Worm (Caenorhabditis elegans) whole organism, L1 larva: ENCODE data around the gene str-106.

Experiments used
- Y116A8C.19 ChIP-seq: sonication (generic microtip); optimal IDR thresholded peaks from 2 replicates; lab custom pipeline; 2016; ENCODE audit warnings: missing compliant biosample characterization, missing genetic modification characterization, borderline replicate concordance
- aha-1 ChIP-seq: fragments of 150-350 bp; optimal IDR thresholded peaks from 2 replicates; lab custom pipeline; 2014; ENCODE audit warnings: missing biosample characterization, missing genetic modification characterization
- ceh-82 ChIP-seq, 3 experiments: fragments of 150-350 bp in 1 of 3; sonication (generic microtip) in 2 of 3; optimal IDR thresholded peaks; 2 replicates each; lab custom pipeline; 2014 to 2017; ENCODE audit warnings: missing biosample characterization in 3 of 3, missing genetic modification characterization in 3 of 3
- ceh-88 ChIP-seq: fragments of 200-800 bp; sonication (Bioruptor generic); IDR thresholded peaks from 2 replicates; pipeline ENCODE4 v1.3.6; 2022; ENCODE audit warnings: missing genetic modification characterization, missing compliant biosample characterization
- efl-1 ChIP-seq, 4 experiments: fragments of 150-350 bp; optimal IDR thresholded peaks in 3 of 4; peaks in 1 of 4; 1 replicate in 1 of 4; 2 replicates in 3 of 4; lab custom pipeline; 2014; ENCODE audit warnings: missing biosample characterization in 2 of 4, missing genetic modification characterization in 2 of 4, missing genetic modification reagents in 2 of 4
- fkh-10 ChIP-seq: sonication (generic microtip); optimal IDR thresholded peaks from 2 replicates; lab custom pipeline; 2017; ENCODE audit warnings: missing biosample characterization, missing genetic modification reagents, missing genetic modification characterization
- jun-1 ChIP-seq: fragments of 150-350 bp; optimal IDR thresholded peaks from 2 replicates; lab custom pipeline; 2014; ENCODE audit warnings: missing biosample characterization, missing genetic modification reagents, missing genetic modification characterization
- mdl-1 ChIP-seq, 2 experiments: fragments of 150-350 bp; optimal IDR thresholded peaks; 2 replicates each; lab custom pipeline; 2014 to 2017; ENCODE audit warnings: missing biosample characterization in 2 of 2, missing genetic modification characterization in 2 of 2, inconsistent platforms in 1 of 2
- nhr-12 ChIP-seq: sonication (generic microtip); optimal IDR thresholded peaks from 2 replicates; lab custom pipeline; 2017; ENCODE audit warnings: missing biosample characterization, missing genetic modification characterization
- nhr-28 ChIP-seq: fragments of 150-350 bp; optimal IDR thresholded peaks from 2 replicates; lab custom pipeline; 2014; ENCODE audit warnings: missing biosample characterization, missing genetic modification characterization
- nhr-77 ChIP-seq: fragments of 150-350 bp; optimal IDR thresholded peaks from 2 replicates; lab custom pipeline; 2014; ENCODE audit warnings: missing biosample characterization, missing genetic modification characterization
- snpc-4 ChIP-seq: fragments of 150-350 bp; optimal IDR thresholded peaks from 2 replicates; lab custom pipeline; 2014; ENCODE audit warnings: missing biosample characterization, missing genetic modification characterization
- snu-23 ChIP-seq: sonication (generic microtip); optimal IDR thresholded peaks from 2 replicates; lab custom pipeline; 2016; ENCODE audit warnings: missing genetic modification characterization, missing compliant biosample characterization

ce11 chrV:16175227-16175626 is 5.2 kb upstream of the str-106 start:
- TF ChIP-seq mdl-1 (tag; optimal IDR thresholded peaks at IDR 0.05; lab: Kevin White, UChicago): no peak
- no peak for TF ChIP-seq aha-1 (tag; lab: Kevin White, UChicago)
- no peak for TF ChIP-seq jun-1
- TF ChIP-seq nhr-28: no peak
- TF ChIP-seq efl-1 (optimal IDR thresholded peaks at IDR 0.05; lab: Kevin White, UChicago): no peak
- TF ChIP-seq efl-1 (GFP tag; optimal IDR thresholded peaks at IDR 0.05 in 1 of 2; lab: Kevin White, UChicago): no peak
- TF ChIP-seq ceh-82 (tag; optimal IDR thresholded peaks at IDR 0.05; lab: Kevin White, UChicago): no peak
- no peak for TF ChIP-seq snpc-4 (tag; lab: Kevin White, UChicago)
- no peak for TF ChIP-seq Y116A8C.19 (tag; lab: Kevin White, UChicago)
- no peak for TF ChIP-seq snu-23
- TF ChIP-seq nhr-12 (tag; lab: Kevin White, UChicago): no peak
- no peak for TF ChIP-seq nhr-77
- no peak for TF ChIP-seq ceh-88
- TF ChIP-seq fkh-10 (GFP tag; lab: Kevin White, UChicago): no peak
